Fruit fly (Drosophila melanogaster) whole organism, prepupa: ENCODE measurements around the gene Bub1.

ENCODE experiments used
- Blimp-1 ChIP-seq: fragments of 200-800 bp; sonication (Bioruptor generic); optimal IDR thresholded peaks from 3 replicates; lab custom pipeline; 2017; ENCODE audit warnings: missing biosample characterization, missing genetic modification characterization, mild to moderate bottlenecking, moderate library complexity, missing genetic modification reagents
- CG11294 ChIP-seq: fragments of 200-800 bp; sonication (Bioruptor generic); IDR thresholded peaks from 2 replicates; pipeline ENCODE4 v1.3.6; 2022; ENCODE audit warnings: missing biosample characterization, missing genetic modification characterization
- CG11762 ChIP-seq: fragments of 200-800 bp; sonication (Bioruptor generic); optimal IDR thresholded peaks from 3 replicates; lab custom pipeline; 2016; ENCODE audit warnings: missing biosample characterization, missing genetic modification characterization; ENCODE audit not compliant: insufficient read depth
- CG11902 ChIP-seq: fragments of 200-800 bp; sonication (Bioruptor generic); optimal IDR thresholded peaks from 3 replicates; lab custom pipeline; 2016; ENCODE audit warnings: missing biosample characterization, missing genetic modification characterization
- CG1621 ChIP-seq: fragments of 200-800 bp; sonication (Bioruptor generic); optimal IDR thresholded peaks from 3 replicates; lab custom pipeline; 2018; ENCODE audit warnings: missing biosample characterization, mild to moderate bottlenecking, missing genetic modification characterization
- CG3032 ChIP-seq: fragments of 200-800 bp; optimal IDR thresholded peaks from 2 replicates; lab custom pipeline; 2019; ENCODE audit warnings: missing biosample characterization, mild to moderate bottlenecking, missing genetic modification characterization, moderate library complexity
- CG31627 ChIP-seq: fragments of 200-800 bp; sonication (Bioruptor generic); optimal IDR thresholded peaks from 3 replicates; lab custom pipeline; 2016; ENCODE audit warnings: missing biosample characterization, missing genetic modification characterization
- CG32006 ChIP-seq: fragments of 200-800 bp; sonication (Bioruptor generic); optimal IDR thresholded peaks from 3 replicates; lab custom pipeline; 2017; ENCODE audit warnings: missing biosample characterization, mild to moderate bottlenecking, missing genetic modification characterization
- CG34406 ChIP-seq: fragments of 200-800 bp; sonication (Bioruptor generic); optimal IDR thresholded peaks from 3 replicates; lab custom pipeline; 2016; ENCODE audit warnings: missing biosample characterization, missing genetic modification characterization
- CG3919 ChIP-seq: fragments of 200-800 bp; sonication (Bioruptor generic); optimal IDR thresholded peaks from 3 replicates; lab custom pipeline; 2016; ENCODE audit warnings: missing biosample characterization, missing genetic modification characterization
- CG4318 ChIP-seq: fragments of 200-800 bp; sonication (Bioruptor generic); optimal IDR thresholded peaks from 3 replicates; lab custom pipeline; 2017; ENCODE audit warnings: missing biosample characterization, mild to moderate bottlenecking, missing genetic modification characterization
- CG6163 ChIP-seq: fragments of 200-800 bp; sonication (Bioruptor generic); IDR thresholded peaks from 3 replicates; pipeline ENCODE4 v1.3.6; 2022; ENCODE audit warnings: missing biosample characterization, missing genetic modification characterization
- CG6792 ChIP-seq: fragments of 200-800 bp; sonication (Bioruptor generic); optimal IDR thresholded peaks from 3 replicates; lab custom pipeline; 2016; ENCODE audit warnings: missing biosample characterization, missing genetic modification characterization
- CG6808 ChIP-seq: fragments of 200-800 bp; sonication (Bioruptor generic); optimal IDR thresholded peaks from 3 replicates; lab custom pipeline; 2017; ENCODE audit warnings: missing biosample characterization, missing genetic modification characterization, mild to moderate bottlenecking, moderate library complexity, missing genetic modification reagents
- CG7368 ChIP-seq: fragments of 200-800 bp; sonication (Bioruptor generic); optimal IDR thresholded peaks from 3 replicates; lab custom pipeline; 2016; ENCODE audit warnings: missing biosample characterization, missing genetic modification characterization
- CG8119 ChIP-seq: fragments of 200-800 bp; sonication (Bioruptor generic); IDR thresholded peaks from 3 replicates; pipeline ENCODE4 v1.3.6; 2022; ENCODE audit warnings: missing biosample characterization, missing genetic modification characterization
- CG8319 ChIP-seq: fragments of 200-800 bp; sonication (Bioruptor generic); optimal IDR thresholded peaks from 3 replicates; lab custom pipeline; 2016; ENCODE audit warnings: missing biosample characterization, missing genetic modification characterization
- CG8632 ChIP-seq: fragments of 200-800 bp; sonication (Bioruptor generic); optimal IDR thresholded peaks from 3 replicates; lab custom pipeline; 2016; ENCODE audit warnings: missing biosample characterization, missing genetic modification characterization
- CG9139 ChIP-seq: fragments of 200-800 bp; sonication (Bioruptor generic); optimal IDR thresholded peaks from 3 replicates; lab custom pipeline; 2017; ENCODE audit warnings: missing biosample characterization, mild to moderate bottlenecking, missing genetic modification characterization
- Ets21C ChIP-seq: fragments of 200-800 bp; sonication (Bioruptor generic); optimal IDR thresholded peaks from 3 replicates; lab custom pipeline; 2016; ENCODE audit warnings: missing biosample characterization, missing genetic modification characterization
- Smox ChIP-seq: fragments of 200-800 bp; sonication (Bioruptor generic); optimal IDR thresholded peaks from 3 replicates; lab custom pipeline; 2016; ENCODE audit warnings: missing biosample characterization, missing genetic modification characterization
- Sox14 ChIP-seq: fragments of 200-800 bp; sonication (Bioruptor generic); optimal IDR thresholded peaks from 3 replicates; lab custom pipeline; 2016; ENCODE audit warnings: missing biosample characterization, missing genetic modification characterization
- Sox15 ChIP-seq: fragments of 200-800 bp; sonication (Bioruptor generic); optimal IDR thresholded peaks from 3 replicates; lab custom pipeline; 2016; ENCODE audit warnings: missing biosample characterization, missing genetic modification characterization
- achi ChIP-seq: fragments of 200-800 bp; sonication (Bioruptor generic); optimal IDR thresholded peaks from 3 replicates; lab custom pipeline; 2016; ENCODE audit warnings: missing biosample characterization, missing genetic modification characterization
- dac ChIP-seq: fragments of 200-800 bp; sonication (Bioruptor generic); optimal IDR thresholded peaks from 2 replicates; lab custom pipeline; 2017; ENCODE audit warnings: missing biosample characterization, mild to moderate bottlenecking, missing genetic modification characterization
- eg ChIP-seq: fragments of 200-800 bp; sonication (Bioruptor generic); IDR thresholded peaks from 3 replicates; pipeline ENCODE4 v1.3.6; 2022; ENCODE audit warnings: missing biosample characterization, missing genetic modification characterization
- fd85E ChIP-seq: fragments of 200-800 bp; sonication (Bioruptor generic); optimal IDR thresholded peaks from 3 replicates; lab custom pipeline; 2016; ENCODE audit warnings: missing biosample characterization, missing genetic modification characterization
- fkh ChIP-seq: fragments of 200-800 bp; sonication (Bioruptor generic); optimal IDR thresholded peaks from 3 replicates; lab custom pipeline; 2017; ENCODE audit warnings: missing biosample characterization, mild to moderate bottlenecking, missing genetic modification characterization, moderate library complexity
- lz ChIP-seq: fragments of 200-800 bp; sonication (Bioruptor generic); optimal IDR thresholded peaks from 3 replicates; lab custom pipeline; 2016; ENCODE audit warnings: missing biosample characterization, missing genetic modification characterization
- pdm3 ChIP-seq: fragments of 200-800 bp; sonication (Bioruptor generic); optimal IDR thresholded peaks from 3 replicates; lab custom pipeline; 2016; ENCODE audit warnings: missing biosample characterization, missing genetic modification characterization
- spab ChIP-seq: fragments of 200-800 bp; sonication (Bioruptor generic); optimal IDR thresholded peaks from 2 replicates; lab custom pipeline; 2017; ENCODE audit warnings: missing biosample characterization, mild to moderate bottlenecking, missing genetic modification characterization, missing genetic modification reagents
- ss ChIP-seq, 2 experiments: fragments of 200-800 bp; sonication (Bioruptor generic); optimal IDR thresholded peaks; 2 replicates in 1 of 2; 3 replicates in 1 of 2; lab custom pipeline; 2017 to 2018; ENCODE audit warnings: mild to moderate bottlenecking in 2 of 2, missing biosample characterization in 2 of 2, missing genetic modification characterization in 2 of 2, moderate library complexity in 1 of 2
- svp ChIP-seq: fragments of 200-800 bp; sonication (Bioruptor generic); peaks from one replicate; lab custom pipeline; 2016; ENCODE audit warnings: missing biosample characterization, missing genetic modification characterization
- topi ChIP-seq: fragments of 200-800 bp; sonication (Bioruptor generic); optimal IDR thresholded peaks from 3 replicates; lab custom pipeline; 2016; ENCODE audit warnings: missing biosample characterization, missing genetic modification characterization
- vri ChIP-seq: fragments of 200-800 bp; sonication (Bioruptor generic); optimal IDR thresholded peaks from 3 replicates; lab custom pipeline; 2016; ENCODE audit warnings: missing biosample characterization, mild to moderate bottlenecking, missing genetic modification characterization

Bub1 gene

dm6 chr2L:5306373-5306997 lies 27.8 kb downstream of the Bub1 start (continued):
- TF ChIP-seq lz (GFP tag; lab: Kevin White, UChicago) (no peak), CG6808 (GFP tag; lab: Kevin White, UChicago) (no peak), vri (peak; percentile 100), CG31627 (no peak), Sox15 (no peak), spab (GFP tag; lab: Kevin White, UChicago) (no peak), ss (GFP tag; optimal IDR thresholded peaks at IDR 0.05; lab: Kevin White, UChicago) (peak in 1 of 2 experiments; percentile 37), dac (GFP tag; lab: Kevin White, UChicago) (no peak), CG8119 (GFP tag; lab: Robert Waterston, UW) (no peak), Blimp-1 (GFP tag; lab: Kevin White, UChicago) (peak; percentile 38), CG4318 (GFP tag; lab: Kevin White, UChicago) (no peak), fkh (GFP tag; lab: Kevin White, UChicago) (peak; percentile 87), CG32006 (GFP tag; lab: Kevin White, UChicago) (no peak), Smox (GFP tag; lab: Kevin White, UChicago) (no peak)

dm6 chr2L:5309369-5309768 lies 30.7 kb downstream of the Bub1 start:
- TF ChIP-seq CG32006 (GFP tag; lab: Kevin White, UChicago) (no peak), vri (no peak)

- TF ChIP-seq dac (GFP tag; lab: Kevin White, UChicago) = no peak
- no peak for TF ChIP-seq CG7368 (GFP tag; lab: Kevin White, UChicago)
- TF ChIP-seq fkh (GFP tag; lab: Kevin White, UChicago) = no peak
- TF ChIP-seq Ets21C (GFP tag; lab: Kevin White, UChicago) = no peak
- no peak for TF ChIP-seq topi (GFP tag; lab: Kevin White, UChicago)
- no peak for TF ChIP-seq Blimp-1 (GFP tag; lab: Kevin White, UChicago)
- TF ChIP-seq pdm3 (GFP tag; lab: Kevin White, UChicago) = no peak
- no peak for TF ChIP-seq fd85E
- TF ChIP-seq spab (GFP tag; lab: Kevin White, UChicago) = no peak
- TF ChIP-seq CG8319 (GFP tag; lab: Kevin White, UChicago) = no peak
- no peak for TF ChIP-seq Smox (GFP tag; lab: Kevin White, UChicago)
- TF ChIP-seq CG11762 (GFP tag; lab: Kevin White, UChicago) = no peak
- TF ChIP-seq CG11902 (GFP tag; lab: Kevin White, UChicago) = no peak
- no peak for TF ChIP-seq CG1621
- TF ChIP-seq eg (GFP tag; lab: Robert Waterston, UW) = no peak
- no peak for TF ChIP-seq Sox14 (GFP tag; lab: Kevin White, UChicago)
Measured at dm6 chr2L:5314630-5315159, 36.0 kb downstream of the Bub1 start, which contains the start of gene CG14024. Gene CG14024, minus strand, starts transcription at chr2L:5314895.

- peak; percentile 61 for TF ChIP-seq svp
- no peak for TF ChIP-seq CG8632
Measured at dm6 chr2L:5320063-5320462, 41.4 kb downstream of the Bub1 start.

dm6 chr2L:5321014-5321413 lies 42.3 kb downstream of the Bub1 start:
- TF ChIP-seq CG3919 = no peak
- TF ChIP-seq CG8632 = no peak
- no peak for TF ChIP-seq CG11902 (GFP tag; lab: Kevin White, UChicago)
- no peak for TF ChIP-seq ss (GFP tag; optimal IDR thresholded peaks at IDR 0.05; lab: Kevin White, UChicago)
- no peak for TF ChIP-seq CG6163 (GFP tag; lab: Robert Waterston, UW)
- no peak for TF ChIP-seq CG32006 (GFP tag; lab: Kevin White, UChicago)
- TF ChIP-seq CG11762 (GFP tag; lab: Kevin White, UChicago) = no peak
- no peak for TF ChIP-seq Sox14 (GFP tag; lab: Kevin White, UChicago)
- TF ChIP-seq achi = no peak
- TF ChIP-seq CG34406 (GFP tag; lab: Kevin White, UChicago) = no peak
- TF ChIP-seq CG6792 (GFP tag; lab: Kevin White, UChicago) = no peak
- TF ChIP-seq CG3032 (tag; lab: Kevin White, UChicago) = no peak
- no peak for TF ChIP-seq CG11294 (GFP tag; lab: Robert Waterston, UW)
- no peak for TF ChIP-seq Ets21C (GFP tag; lab: Kevin White, UChicago)
- no peak for TF ChIP-seq CG1621
- no peak for TF ChIP-seq CG9139
